Worm (Caenorhabditis elegans) whole organism, mixed stage, embryonic: ENCODE results near the gene lec-2.

Experiments used
- ceh-43 ChIP-seq: fragments of 200-800 bp; sonication (Bioruptor generic); optimal IDR thresholded peaks from 2 replicates; lab custom pipeline; 2018; ENCODE audit warnings: mild to moderate bottlenecking, missing genetic modification characterization, moderate library complexity, missing compliant biosample characterization
- ceh-83 ChIP-seq: fragments of 200-800 bp; sonication (Bioruptor generic); optimal IDR thresholded peaks from 2 replicates; lab custom pipeline; 2018; ENCODE audit warnings: mild to moderate bottlenecking, missing genetic modification characterization, missing compliant biosample characterization
- drap-1 ChIP-seq: fragments of 200-800 bp; sonication (Bioruptor generic); optimal IDR thresholded peaks from 3 replicates; lab custom pipeline; 2018; ENCODE audit warnings: mild to moderate bottlenecking, missing genetic modification characterization, missing compliant biosample characterization
- ham-2 ChIP-seq: fragments of 200-800 bp; sonication (Bioruptor generic); optimal IDR thresholded peaks from 2 replicates; lab custom pipeline; 2018; ENCODE audit warnings: mild to moderate bottlenecking, missing genetic modification characterization, missing compliant biosample characterization
- lin-13 ChIP-seq: fragments of 150-350 bp; optimal IDR thresholded peaks from 2 replicates; lab custom pipeline; 2014; ENCODE audit warnings: missing biosample characterization, missing genetic modification characterization
- lsy-2 ChIP-seq: fragments of 150-350 bp; optimal IDR thresholded peaks from 2 replicates; lab custom pipeline; 2014; ENCODE audit warnings: missing biosample characterization, missing genetic modification characterization
- mls-2 ChIP-seq: sonication (generic microtip); optimal IDR thresholded peaks from 2 replicates; lab custom pipeline; 2016; ENCODE audit warnings: mild to moderate bottlenecking, missing genetic modification characterization, moderate library complexity, missing compliant biosample characterization
- nhr-2 ChIP-seq: fragments of 150-350 bp; optimal IDR thresholded peaks from 2 replicates; lab custom pipeline; 2014; ENCODE audit warnings: missing biosample characterization, missing genetic modification characterization
- nhr-28 ChIP-seq: fragments of 150-350 bp; optimal IDR thresholded peaks from 2 replicates; lab custom pipeline; 2014; ENCODE audit warnings: missing biosample characterization, missing genetic modification characterization
- pha-4 ChIP-seq: fragments of 150-350 bp; optimal IDR thresholded peaks from 2 replicates; lab custom pipeline; 2018; ENCODE audit warnings: missing biosample characterization, missing genetic modification reagents, missing genetic modification characterization
- unc-39 ChIP-seq: fragments of 150-350 bp; optimal IDR thresholded peaks from 2 replicates; lab custom pipeline; 2014; ENCODE audit warnings: missing biosample characterization, missing genetic modification characterization
- unc-62 ChIP-seq: fragments of 150-350 bp; optimal IDR thresholded peaks from 2 replicates; lab custom pipeline; 2014; ENCODE audit warnings: missing biosample characterization, missing genetic modification reagents, missing genetic modification characterization
- zip-8 ChIP-seq: fragments of 150-350 bp; optimal IDR thresholded peaks from 2 replicates; lab custom pipeline; 2014; ENCODE audit warnings: missing biosample characterization, missing genetic modification characterization

ce11 chrII:10039799-10040198 lies 23.8 kb upstream of the lec-2 start, which contains the start of gene let-268:
- TF ChIP-seq zip-8 (tag; lab: Kevin White, UChicago) (no peak), nhr-28 (tag; lab: Kevin White, UChicago) (no peak), pha-4 (tag; lab: Kevin White, UChicago) (no peak), mls-2 (tag; lab: Kevin White, UChicago) (no peak), unc-62 (GFP tag; lab: Kevin White, UChicago) (no peak), unc-39 (tag; lab: Kevin White, UChicago) (no peak), ceh-83 (GFP tag; lab: Kevin White, UChicago) (no peak), drap-1 (no peak), nhr-2 (tag; lab: Kevin White, UChicago) (no peak), ceh-43 (GFP tag; lab: Kevin White, UChicago) (no peak), lsy-2 (no peak), ham-2 (GFP tag; lab: Kevin White, UChicago) (no peak), lin-13 (tag; lab: Kevin White, UChicago) (no peak)
